Worm (Caenorhabditis elegans) whole organism, L4/young adult: ENCODE data around the gene F46C8.3.

Experiments used
- W03F9.2 ChIP-seq: fragments of 150-350 bp; optimal IDR thresholded peaks from 2 replicates; lab custom pipeline; 2014; ENCODE audit warnings: missing biosample characterization, missing genetic modification characterization
- dao-5 ChIP-seq: sonication (generic microtip); optimal IDR thresholded peaks from 2 replicates; lab custom pipeline; 2016; ENCODE audit warnings: missing genotype, missing genetic modification characterization, moderate library complexity, missing compliant biosample characterization
- him-1 ChIP-seq: sonication (generic microtip); optimal IDR thresholded peaks from 2 replicates; lab custom pipeline; 2016; ENCODE audit warnings: missing genotype, missing genetic modification reagents, missing genetic modification characterization, missing compliant biosample characterization

Gene F46C8.3

DNA sequence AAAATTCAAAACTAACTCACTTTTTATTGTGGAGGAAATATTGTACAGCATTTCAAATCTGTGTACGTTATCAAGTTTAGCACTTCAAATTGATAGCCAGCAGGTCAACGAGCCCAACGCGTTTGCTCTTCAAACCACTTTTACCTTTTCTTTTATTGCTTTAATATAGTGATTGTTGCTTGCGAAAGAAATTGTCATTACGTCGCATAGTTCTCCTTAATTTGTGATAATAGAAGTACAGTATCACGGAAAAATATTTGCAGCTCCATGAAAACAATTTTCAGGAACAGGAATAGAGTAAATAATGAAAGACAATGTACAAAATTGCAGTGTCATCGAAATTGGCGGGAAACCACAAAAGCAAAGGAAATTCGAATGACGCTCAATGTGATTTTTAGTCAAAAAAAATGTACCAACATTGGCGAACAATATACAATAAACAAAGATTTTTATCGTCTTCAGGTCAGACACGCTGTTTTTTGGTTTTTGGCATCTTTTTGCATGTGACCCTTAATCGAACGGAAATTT lies 33.6 kb downstream of the F46C8.3 start, which contains the start of the genes PDB1.1 and F08C6.5:
Gene PDB1.1, minus strand, starts transcription at position 158 of the 528 bp plus-strand sequence.
Gene F08C6.5, plus strand, starts transcription at position 478 of the 528 bp plus-strand sequence.
- TF ChIP-seq W03F9.2 (tag; lab: Kevin White, UChicago) (no peak), him-1 (tag; lab: Kevin White, UChicago) (no peak), dao-5 (tag; lab: Kevin White, UChicago) (no peak)

DNA sequence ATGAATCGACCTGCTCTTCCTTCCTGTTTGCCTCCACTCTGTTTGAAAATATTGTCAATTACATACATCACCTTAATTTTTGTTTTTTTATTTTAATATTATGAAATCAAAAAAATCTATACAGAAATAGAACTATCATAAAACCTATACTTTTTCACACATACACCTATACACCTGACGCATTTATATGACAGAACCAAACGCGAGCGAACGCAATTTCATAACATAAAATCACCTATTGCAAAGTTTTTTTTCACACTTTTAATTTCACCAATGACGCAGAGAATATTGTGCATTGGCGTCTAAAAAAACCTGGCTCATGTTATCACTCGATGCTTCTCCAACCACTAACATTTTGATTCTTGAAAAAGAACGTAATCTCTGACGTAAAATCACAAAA lies 36.6 kb downstream of the F46C8.3 start:
- TF ChIP-seq him-1 (tag; lab: Kevin White, UChicago) = no peak
- no peak for TF ChIP-seq dao-5 (tag; lab: Kevin White, UChicago)

DNA sequence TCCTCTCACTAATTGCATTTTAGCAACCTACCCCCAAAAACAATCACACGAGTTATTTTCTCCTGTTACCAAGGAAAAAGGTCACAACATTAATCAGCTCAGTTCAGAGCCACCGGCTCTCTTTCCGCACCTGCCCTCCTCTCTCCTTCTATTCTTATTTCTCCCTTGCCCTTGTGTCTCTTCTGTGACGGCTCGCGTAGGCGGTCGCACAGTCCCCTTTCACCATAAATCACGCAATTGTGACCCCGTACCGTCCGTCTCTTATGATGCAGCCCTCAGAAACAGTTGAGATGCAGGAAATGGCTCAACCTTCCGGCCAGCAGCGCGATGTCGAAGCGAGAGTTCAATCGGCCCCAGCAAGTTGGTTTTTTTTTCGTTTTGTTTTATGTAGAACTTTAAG lies 37.3 kb downstream of the F46C8.3 start, which contains the start of gene sto-1:
Gene sto-1, plus strand, starts transcription at position 200 of the 400 bp plus-strand sequence.
- TF ChIP-seq dao-5 (tag; lab: Kevin White, UChicago) = no peak
- no peak for TF ChIP-seq W03F9.2 (tag; lab: Kevin White, UChicago)
- TF ChIP-seq him-1 (tag; lab: Kevin White, UChicago) = no peak

DNA sequence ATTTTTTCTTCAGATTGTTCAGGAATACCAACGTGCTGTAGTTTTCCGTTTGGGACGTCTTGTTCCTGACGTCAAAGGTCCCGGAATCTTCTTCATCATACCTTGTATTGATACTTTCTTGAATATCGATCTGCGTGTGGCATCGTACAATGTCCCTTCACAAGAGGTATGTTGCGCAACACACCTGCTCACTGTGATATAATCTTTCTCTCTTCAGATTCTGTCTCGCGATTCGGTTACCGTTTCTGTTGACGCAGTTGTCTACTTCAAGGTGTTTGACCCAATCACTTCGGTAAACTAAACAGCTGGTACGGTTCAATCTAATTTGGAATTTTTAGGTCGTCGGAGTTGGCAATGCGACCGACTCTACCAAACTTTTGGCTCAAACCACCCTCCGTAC lies 38.1 kb downstream of the F46C8.3 start:
- TF ChIP-seq him-1 (tag; lab: Kevin White, UChicago) (no peak), dao-5 (tag; lab: Kevin White, UChicago) (no peak), W03F9.2 (tag; lab: Kevin White, UChicago) (no peak)

DNA sequence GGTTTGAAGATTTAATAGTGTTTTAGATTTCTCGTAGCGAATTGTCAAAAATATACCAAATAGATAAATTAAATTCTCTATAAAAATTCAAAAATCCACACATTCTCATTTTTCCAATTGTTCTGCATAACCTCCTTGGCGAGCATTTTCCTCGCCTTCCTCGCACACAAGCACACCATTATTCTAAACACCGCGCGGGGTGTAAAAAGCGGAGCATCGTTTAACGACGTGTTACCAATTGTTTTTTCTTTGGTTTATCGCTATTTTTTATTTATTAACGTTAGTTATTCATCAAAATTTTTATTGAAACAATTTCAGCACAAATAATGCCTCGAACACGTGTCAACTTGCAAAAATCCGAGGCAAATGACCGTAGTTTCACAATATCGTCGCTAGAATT lies 39.6 kb downstream of the F46C8.3 start, which contains the start of gene vps-52:
Gene vps-52, plus strand, starts transcription at position 319 of the 400 bp plus-strand sequence.
- TF ChIP-seq W03F9.2 (tag; lab: Kevin White, UChicago) = no peak
- TF ChIP-seq him-1 (tag; lab: Kevin White, UChicago) = no peak
- no peak for TF ChIP-seq dao-5 (tag; lab: Kevin White, UChicago)

DNA sequence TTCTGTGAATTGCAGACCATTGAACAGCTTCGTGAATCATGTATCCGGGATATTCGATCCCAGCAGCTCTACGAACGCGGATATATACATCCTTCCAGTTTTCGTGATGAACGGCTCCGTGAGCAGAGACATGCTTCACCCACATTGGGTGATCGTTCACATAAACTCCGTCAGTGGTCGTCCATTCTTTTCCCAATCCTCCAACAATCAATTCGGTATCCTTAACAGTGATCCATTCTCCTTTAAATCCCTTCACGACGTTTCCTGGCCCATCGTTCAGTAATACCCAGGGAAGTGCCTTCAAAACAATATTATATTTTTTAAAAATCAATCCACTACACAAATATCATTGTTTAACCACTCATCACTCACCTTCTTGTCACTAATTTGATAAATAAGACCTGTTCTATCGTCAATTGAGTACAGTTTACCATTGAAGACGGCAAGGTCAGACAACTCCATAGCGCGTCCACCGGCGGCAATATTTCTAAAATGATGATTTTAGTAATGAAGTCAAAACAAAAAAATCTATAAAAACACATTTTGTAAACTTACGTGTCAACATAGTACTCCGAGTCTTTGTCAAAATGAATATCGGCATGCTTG lies 43.4 kb downstream of the F46C8.3 start:
- no peak for TF ChIP-seq him-1 (tag; lab: Kevin White, UChicago)

DNA sequence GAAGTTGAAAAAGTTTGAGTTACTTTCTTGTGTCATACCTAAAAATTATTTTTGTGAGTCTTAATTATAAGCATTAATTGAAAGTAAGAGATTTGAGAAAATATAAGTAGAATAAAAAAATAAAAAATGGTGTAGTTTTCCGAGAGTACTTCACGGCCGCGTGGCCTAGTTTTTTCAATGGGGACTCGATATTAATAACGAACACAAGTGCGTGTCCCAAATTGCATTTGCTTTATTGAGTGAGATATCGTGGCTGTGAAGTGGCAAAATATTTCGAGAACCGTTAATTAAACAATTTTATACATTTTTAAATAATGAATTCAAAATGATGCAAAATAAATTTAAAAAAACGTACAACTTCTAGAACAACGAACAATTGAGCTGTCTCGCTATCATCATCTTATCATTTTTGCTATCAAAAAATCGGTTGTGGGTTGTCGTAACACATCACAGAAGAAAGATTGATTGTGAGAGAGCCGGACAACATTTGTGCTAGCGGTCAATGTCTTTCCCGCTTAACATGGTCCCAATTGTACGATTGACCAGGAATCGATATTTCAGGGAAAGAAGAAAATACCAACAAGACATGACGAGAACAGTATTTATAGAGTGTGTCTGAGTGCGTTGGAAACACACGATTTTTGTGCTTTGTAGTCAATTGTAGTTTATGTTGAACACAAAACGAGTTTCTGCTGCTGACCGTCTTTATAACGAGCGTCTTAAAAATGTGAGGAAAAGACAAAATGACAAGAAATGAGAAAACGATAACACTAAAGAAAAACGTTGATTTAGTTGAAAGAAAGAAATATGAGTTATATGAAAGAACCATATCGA lies 44.5 kb downstream of the F46C8.3 start, which contains the start of gene apy-1:
Gene apy-1, minus strand, starts transcription at position 38 of the 834 bp plus-strand sequence.
- TF ChIP-seq W03F9.2 (tag; lab: Kevin White, UChicago) (no peak), dao-5 (tag; lab: Kevin White, UChicago) (no peak), him-1 (tag; lab: Kevin White, UChicago) (no peak)

DNA sequence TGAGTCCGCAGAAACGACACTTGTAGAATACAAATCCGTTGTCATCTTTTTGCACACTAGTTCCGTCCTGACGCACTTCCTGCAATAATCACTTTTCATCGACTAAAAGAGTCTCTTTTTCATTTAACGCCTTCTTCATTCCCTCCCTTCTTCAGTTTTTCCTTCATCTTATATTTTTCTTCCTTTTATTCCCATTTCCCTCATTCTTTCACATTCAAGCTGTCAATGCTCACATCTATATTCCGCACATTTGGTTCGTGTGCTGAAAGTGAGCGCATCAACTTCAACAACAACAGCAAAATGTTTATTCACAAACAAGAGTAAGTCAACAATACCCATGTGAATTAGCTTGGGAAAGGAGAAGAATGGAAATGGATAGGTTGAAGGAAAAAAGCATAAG lies 46.7 kb downstream of the F46C8.3 start, which contains the start of gene pcyt-1:
Gene pcyt-1, plus strand, starts transcription at position 301 of the 400 bp plus-strand sequence.
- TF ChIP-seq dao-5 (tag; lab: Kevin White, UChicago) = no peak
- no peak for TF ChIP-seq W03F9.2 (tag; lab: Kevin White, UChicago)
- TF ChIP-seq him-1 (tag; lab: Kevin White, UChicago) = no peak

DNA sequence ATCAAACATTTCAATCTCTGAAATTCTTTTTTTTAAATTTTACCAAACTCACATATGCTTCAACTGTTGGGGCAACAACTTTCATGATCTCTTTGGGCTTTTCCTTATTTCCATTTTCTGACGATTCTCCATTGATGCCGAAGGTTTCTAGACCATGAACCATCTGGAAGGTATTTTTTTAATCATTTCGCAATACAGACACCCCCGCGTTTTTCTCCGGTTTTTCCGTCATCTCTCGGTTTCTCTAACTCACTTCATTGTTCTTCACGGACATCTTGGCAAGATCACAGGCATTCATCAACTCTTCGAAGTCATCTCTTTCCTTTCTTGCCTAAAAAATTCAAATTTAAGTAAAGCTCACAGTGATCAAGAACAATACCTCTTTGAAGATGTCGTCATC lies 47.8 kb downstream of the F46C8.3 start:
- TF ChIP-seq him-1 (tag; lab: Kevin White, UChicago) = no peak
- TF ChIP-seq dao-5 (tag; lab: Kevin White, UChicago) = no peak
- TF ChIP-seq W03F9.2 (tag; lab: Kevin White, UChicago) = no peak

DNA sequence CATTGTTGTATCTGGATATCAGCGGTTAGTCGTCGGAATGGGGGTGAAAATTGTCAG lies 48.0 kb downstream of the F46C8.3 start, which contains the start of the genes unc-98 and F08C6.18:
Gene unc-98, minus strand, starts transcription at position 48 of the 57 bp plus-strand sequence.
Gene F08C6.18, minus strand, starts transcription at position 57 of the 57 bp plus-strand sequence.
- TF ChIP-seq him-1 (tag; lab: Kevin White, UChicago) = no peak
- no peak for TF ChIP-seq dao-5 (tag; lab: Kevin White, UChicago)
- no peak for TF ChIP-seq W03F9.2 (tag; lab: Kevin White, UChicago)

DNA sequence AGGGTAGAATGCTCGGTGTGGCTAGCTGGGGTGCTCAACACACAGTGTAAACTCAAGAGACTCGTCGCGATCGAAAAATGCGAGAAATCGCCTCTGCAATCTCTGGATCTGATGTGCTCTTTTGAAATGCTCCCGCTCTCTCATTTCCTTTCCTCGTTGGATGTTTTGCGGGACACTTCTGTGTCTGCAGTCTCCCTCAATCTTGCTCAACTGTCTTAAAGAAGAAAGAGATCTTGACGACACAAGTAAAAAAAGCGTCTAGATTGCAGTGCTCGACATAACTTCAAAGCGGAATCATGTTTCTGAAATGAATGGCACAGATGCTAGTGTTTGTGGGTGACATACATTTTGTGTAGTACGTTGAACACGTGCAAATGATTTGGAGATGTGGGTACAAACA lies 48.3 kb downstream of the F46C8.3 start:
- TF ChIP-seq dao-5 (tag; lab: Kevin White, UChicago) (no peak), W03F9.2 (tag; lab: Kevin White, UChicago) (no peak), him-1 (tag; lab: Kevin White, UChicago) (no peak)

DNA sequence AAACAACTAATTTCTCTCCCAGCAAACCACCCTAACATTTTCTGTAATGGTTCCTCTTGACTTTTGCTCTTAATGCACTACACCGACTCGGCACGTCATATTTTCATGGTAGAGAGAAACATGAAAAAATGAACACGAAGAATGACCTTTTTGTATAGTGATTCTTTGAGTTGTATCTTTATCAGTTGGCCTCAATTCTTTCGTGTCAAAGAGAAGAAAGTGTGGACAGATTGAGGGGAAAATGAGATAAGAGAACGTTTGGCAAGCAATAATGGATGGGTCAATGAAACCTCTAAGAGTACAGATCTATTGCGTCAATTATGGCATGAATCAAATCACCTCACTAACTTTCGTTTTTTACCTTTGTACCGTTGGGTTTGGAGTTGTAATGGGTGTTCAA lies 50.6 kb downstream of the F46C8.3 start:
- TF ChIP-seq him-1 (tag; lab: Kevin White, UChicago) = no peak
- no peak for TF ChIP-seq W03F9.2 (tag; lab: Kevin White, UChicago)
- TF ChIP-seq dao-5 (tag; lab: Kevin White, UChicago) = no peak
